Fruit fly (Drosophila melanogaster): ENCODE measurements around the gene CG33060.

The CG33060 gene

DNA sequence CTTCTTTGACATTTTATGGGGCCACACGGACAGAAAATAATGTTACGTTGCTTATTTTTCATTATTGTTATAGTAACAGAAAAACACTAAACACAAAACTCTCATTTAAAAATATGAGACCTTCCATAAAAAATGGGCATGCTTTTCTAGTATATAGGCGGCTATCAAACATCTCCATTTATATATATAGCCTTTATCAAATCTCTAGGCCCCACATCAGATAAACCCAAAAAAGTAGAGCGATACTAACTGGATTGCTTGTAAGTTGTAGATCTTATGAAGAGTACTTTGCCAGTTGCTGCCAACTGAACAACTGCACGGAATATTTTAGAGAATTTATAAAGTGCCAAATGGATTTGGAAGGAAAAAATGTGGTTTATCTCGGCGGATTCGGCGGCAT is 38.7 kb downstream of the CG33060 start, which contains the start of gene CG18814:
Gene CG18814, plus strand, starts transcription at position 301 of the 400 bp plus-strand sequence.
- TF ChIP-seq Jra (GFP tag; optimal IDR thresholded peaks at IDR 0.05) (no peak), HLH106 (tag; optimal IDR thresholded peaks at IDR 0.05) (no peak), Dif (GFP tag; optimal IDR thresholded peaks at IDR 0.05; ENCODE audit: partially characterized antibody) (no peak), lola (GFP tag; optimal IDR thresholded peaks at IDR 0.05) (no peak), fru (GFP tag; optimal IDR thresholded peaks at IDR 0.05) (no peak), OdsH (GFP tag; optimal IDR thresholded peaks at IDR 0.05) (no peak), Mio (GFP tag; optimal IDR thresholded peaks at IDR 0.05) (no peak), Dfd (GFP tag; optimal IDR thresholded peaks at IDR 0.05) (no peak), Hnf4 (GFP tag; optimal IDR thresholded peaks at IDR 0.05) (no peak), foxo (GFP tag; optimal IDR thresholded peaks at IDR 0.05) (no peak), brk (GFP tag; optimal IDR thresholded peaks at IDR 0.05) (no peak), jim (GFP tag; optimal IDR thresholded peaks at IDR 0.05) (no peak), ey (GFP tag; optimal IDR thresholded peaks at IDR 0.05) (no peak), usp (GFP tag; optimal IDR thresholded peaks at IDR 0.05) (no peak), CG9705 (GFP tag; optimal IDR thresholded peaks at IDR 0.05) (no peak)

DNA sequence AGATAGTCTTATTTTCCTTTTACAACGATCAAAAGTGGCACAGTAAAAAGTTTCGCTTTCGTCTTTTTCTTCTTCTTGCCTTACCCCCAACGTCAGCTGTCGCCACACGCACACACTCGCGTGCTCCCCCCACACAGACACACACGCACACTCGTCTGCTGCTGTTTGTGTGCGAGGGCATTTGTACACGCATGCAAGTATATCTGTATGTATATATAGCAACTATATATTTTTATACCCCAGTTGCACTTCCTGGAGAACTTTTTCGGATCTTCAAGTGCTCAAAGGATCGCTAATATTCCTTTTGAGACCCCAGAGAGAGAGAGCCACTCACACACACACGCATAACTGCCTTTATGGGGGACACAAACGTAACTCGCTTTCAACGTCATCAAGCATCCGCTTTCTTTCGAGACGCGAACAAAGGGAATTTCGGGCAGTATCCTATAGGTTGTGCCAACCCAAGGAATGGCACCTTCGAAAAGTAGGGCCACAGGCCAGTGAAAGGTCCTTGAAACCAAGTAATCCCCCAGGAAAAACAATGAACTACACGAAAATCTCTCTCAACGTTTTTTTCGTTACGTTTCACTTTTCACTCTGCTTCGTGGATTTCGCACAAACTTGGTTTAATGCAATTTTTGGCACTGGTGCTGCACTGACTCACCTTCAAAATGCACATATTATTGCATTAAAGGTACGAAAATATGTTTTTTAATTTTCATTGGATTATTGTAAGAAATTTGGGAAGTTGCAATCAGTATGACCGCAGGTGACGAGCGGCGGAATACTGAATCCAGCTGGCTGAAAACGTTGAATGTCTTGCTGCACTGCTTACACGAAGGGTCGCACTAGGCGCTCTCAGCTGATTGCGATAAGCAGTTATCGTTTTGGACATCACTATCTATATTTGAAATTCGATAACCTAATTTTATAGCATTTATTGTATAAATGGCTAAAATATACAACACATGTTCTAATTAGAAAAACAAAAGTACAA is 47.2 kb downstream of the CG33060 start, which contains the start of gene roq:
Gene roq, minus strand, starts transcription at position 799 of the 997 bp plus-strand sequence.
- TF ChIP-seq usp (GFP tag; optimal IDR thresholded peaks at IDR 0.05) (no peak), Rel (GFP tag; optimal IDR thresholded peaks at IDR 0.05) (peak; percentile 18), Rel (tag; optimal IDR thresholded peaks at IDR 0.05) (peak; percentile 6), OdsH (GFP tag; optimal IDR thresholded peaks at IDR 0.05) (peak; percentile 19), pan (optimal IDR thresholded peaks at IDR 0.05) (no peak), tai (GFP tag; optimal IDR thresholded peaks at IDR 0.05) (no peak), h (GFP tag; optimal IDR thresholded peaks at IDR 0.05) (peak; percentile 35), N (GFP tag; optimal IDR thresholded peaks at IDR 0.05) (peak; percentile 86), GATAd (GFP tag; optimal IDR thresholded peaks at IDR 0.05) (no peak), Jra (GFP tag; optimal IDR thresholded peaks at IDR 0.05) (no peak), CrebA (GFP tag; optimal IDR thresholded peaks at IDR 0.05; ENCODE audit: borderline replicate concordance) (peak; percentile 88)

- TF ChIP-seq Sp1 (GFP tag; optimal IDR thresholded peaks at IDR 0.05) (no peak), sv (GFP tag; optimal IDR thresholded peaks at IDR 0.05) (peak; percentile 51), fru (GFP tag; optimal IDR thresholded peaks at IDR 0.05) (peak; percentile 10), Vsx2 (GFP tag; optimal IDR thresholded peaks at IDR 0.05; ENCODE audit: partially characterized antibody) (no peak), foxo (GFP tag; optimal IDR thresholded peaks at IDR 0.05) (peak in 1 of 2 experiments; percentile 55), OdsH (GFP tag; optimal IDR thresholded peaks at IDR 0.05) (peak; percentile 36), Abd-B (GFP tag; optimal IDR thresholded peaks at IDR 0.05) (no peak), N (GFP tag; optimal IDR thresholded peaks at IDR 0.05) (no peak), h (GFP tag; optimal IDR thresholded peaks at IDR 0.05) (peak; percentile 50), br (GFP tag; optimal IDR thresholded peaks at IDR 0.05) (peak; percentile 25), rgr (GFP tag; optimal IDR thresholded peaks at IDR 0.05) (peak; percentile 46), dl (GFP tag; optimal IDR thresholded peaks at IDR 0.05; ENCODE audit: insufficient read depth in 1 of 2, partially characterized antibody in 2 of 2) (no peak), GATAd (GFP tag; optimal IDR thresholded peaks at IDR 0.05) (no peak), CrebA (GFP tag; optimal IDR thresholded peaks at IDR 0.05; ENCODE audit: borderline replicate concordance) (no peak), Mio (GFP tag; optimal IDR thresholded peaks at IDR 0.05) (no peak), CG32264 (GFP tag; optimal IDR thresholded peaks at IDR 0.05) (no peak), psq (GFP tag; optimal IDR thresholded peaks at IDR 0.05) (no peak), ey (GFP tag; optimal IDR thresholded peaks at IDR 0.05) (peak; percentile 43)
Measured at dm6 chr3L:16380770-16381169, 49.9 kb downstream of the CG33060 start.

Measured in whole organism, wandering third instar larva.